Fruit fly (Drosophila melanogaster): ENCODE results near the gene CG10898.

Gene CG10898

dm6 chr3R:11595523-11595922 lies 37.9 kb downstream of the CG10898 start:
- peak; percentile 55; the same call in 1 of the 2 replicates for TF ChIP-seq Drgx (GFP tag; IDR thresholded peaks at IDR 0.05)
- no peak for TF ChIP-seq corto (GFP tag; optimal IDR thresholded peaks at IDR 0.05)
- no peak for TF ChIP-seq CG1024 (GFP tag; IDR thresholded peaks at IDR 0.05)
- TF ChIP-seq Optix (GFP tag; IDR thresholded peaks at IDR 0.05), result no peak
- TF ChIP-seq dysf (GFP tag; IDR thresholded peaks at IDR 0.05), result peak; percentile 42; the same call in 1 of the 3 replicates
- TF ChIP-seq row (GFP tag; IDR thresholded peaks at IDR 0.05), result peak; percentile 52
- TF ChIP-seq sens (GFP tag), result peak; percentile 32
- 0 out of 2 replicates have a peak, but pooled peaks have one; percentile 23 for TF ChIP-seq HLH3B (GFP tag; IDR thresholded peaks at IDR 0.05)
- TF ChIP-seq CG8944 (GFP tag; optimal IDR thresholded peaks at IDR 0.05), result no peak
- peak; percentile 8; the same call in 1 of the 2 replicates for TF ChIP-seq lmd (GFP tag; IDR thresholded peaks at IDR 0.05)
- TF ChIP-seq bsh (GFP tag; optimal IDR thresholded peaks at IDR 0.05), result peak in 1 of 2 experiments; percentile 23
- peak; percentile 21 for TF ChIP-seq Antp (GFP tag; optimal IDR thresholded peaks at IDR 0.05)
- peak; percentile 57 for TF ChIP-seq Med (GFP tag)
- TF ChIP-seq lilli (GFP tag; optimal IDR thresholded peaks at IDR 0.05), result no peak
- TF ChIP-seq CG11398 (GFP tag; optimal IDR thresholded peaks at IDR 0.05), result no peak
- TF ChIP-seq pnt (GFP tag; optimal IDR thresholded peaks at IDR 0.05), result peak; percentile 5
- TF ChIP-seq phol (tag; optimal IDR thresholded peaks at IDR 0.05), result peak; percentile 14
- 0 out of 2 replicates have a peak, but pooled peaks have one; percentile 8 for TF ChIP-seq Rfx (GFP tag; IDR thresholded peaks at IDR 0.05)
- no peak for TF ChIP-seq ind (GFP tag; optimal IDR thresholded peaks at IDR 0.05)
- TF ChIP-seq kni (GFP tag; optimal IDR thresholded peaks at IDR 0.05), result peak; percentile 11
- no peak for TF ChIP-seq tio (GFP tag; optimal IDR thresholded peaks at IDR 0.05)
- TF ChIP-seq CG6689 (GFP tag; IDR thresholded peaks at IDR 0.05), result 0 out of 2 replicates have a peak, but pooled peaks have one; percentile 30
- peak; percentile 21; the same call in 1 of the 2 replicates for TF ChIP-seq sisA (GFP tag; IDR thresholded peaks at IDR 0.05)
- TF ChIP-seq CG10979 (tag; optimal IDR thresholded peaks at IDR 0.05), result peak; percentile 1
- TF ChIP-seq fu2 (GFP tag; optimal IDR thresholded peaks at IDR 0.05), result no peak
- peak; percentile 62; the same call in 1 of the 3 replicates for TF ChIP-seq ci (GFP tag; IDR thresholded peaks at IDR 0.05)
- TF ChIP-seq cato (GFP tag; optimal IDR thresholded peaks at IDR 0.05; ENCODE audit: borderline replicate concordance), result no peak
- peak; percentile 17 for TF ChIP-seq CG13424 (tag; optimal IDR thresholded peaks at IDR 0.05)
- peak; percentile 20; the same call in 1 of the 2 replicates for TF ChIP-seq CG17328 (GFP tag; IDR thresholded peaks at IDR 0.05)
- peak; percentile 30 for TF ChIP-seq CG1603 (tag; optimal IDR thresholded peaks at IDR 0.05)
- TF ChIP-seq CG30431 (GFP tag; optimal IDR thresholded peaks at IDR 0.05), result peak; percentile 5

dm6 chr3R:11603136-11603535 lies 45.6 kb downstream of the CG10898 start:
- TF ChIP-seq CG3995 (GFP tag; optimal IDR thresholded peaks at IDR 0.05) (no peak), vvl (GFP tag; IDR thresholded peaks at IDR 0.05) (peak; percentile 54), ci (GFP tag; IDR thresholded peaks at IDR 0.05) (0 out of 3 replicates have a peak, but pooled peaks have one; percentile 29), CG10366 (GFP tag; IDR thresholded peaks at IDR 0.05) (no peak), Med (GFP tag) (peak; percentile 34), croc (GFP tag; conservative IDR thresholded peaks at IDR 0.05) (no peak), CG7372 (GFP tag; IDR thresholded peaks at IDR 0.05) (peak; percentile 42; the same call in 1 of the 2 replicates), CG2129 (GFP tag; IDR thresholded peaks at IDR 0.05; ENCODE audit: partially characterized antibody) (no peak)

DNA sequence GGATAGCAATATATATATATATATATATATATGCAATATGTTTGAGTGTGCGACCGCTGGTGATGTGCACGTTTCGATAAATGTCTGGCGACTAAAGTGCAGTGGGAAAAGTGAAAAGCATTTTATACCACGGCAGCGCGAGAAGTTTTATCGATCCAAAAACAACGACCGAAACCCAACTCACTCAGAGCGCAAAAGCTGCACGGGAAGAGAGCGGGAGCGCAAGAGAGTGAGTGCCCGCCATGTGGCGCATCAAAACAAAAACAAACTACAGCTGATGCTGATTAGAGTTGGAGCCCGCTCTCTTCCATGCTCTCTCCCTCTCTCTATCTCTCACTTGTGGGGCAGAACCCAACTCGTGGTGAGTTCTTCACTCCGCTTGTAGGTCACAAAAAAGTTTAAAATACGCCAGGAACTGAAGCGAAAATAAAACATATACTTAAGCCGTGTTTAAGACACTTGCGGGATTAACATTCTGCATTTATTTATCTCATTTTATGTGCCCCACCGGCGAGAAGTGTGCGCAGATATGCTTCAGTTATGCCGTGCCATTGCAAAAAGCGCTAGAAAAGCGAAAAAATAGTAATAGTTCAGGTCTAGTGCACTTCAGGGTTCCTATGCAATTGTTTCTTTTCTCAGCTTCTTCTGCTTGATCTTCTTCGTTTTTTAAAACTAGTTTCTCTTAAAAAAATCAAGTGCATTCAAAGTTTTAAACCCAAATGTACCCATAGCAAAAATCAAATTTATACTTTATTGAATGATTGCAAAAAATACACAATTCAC lies 47.3 kb downstream of the CG10898 start:
- peak; percentile 84 for TF ChIP-seq CG34224 (GFP tag; IDR thresholded peaks at IDR 0.05; ENCODE audit: partially characterized antibody)
- TF ChIP-seq CG6813 (GFP tag; optimal IDR thresholded peaks at IDR 0.05), result peak; percentile 38
- no peak for TF ChIP-seq Abd-B (GFP tag; optimal IDR thresholded peaks at IDR 0.05)
- peak; percentile 60; the same call in 1 of the 2 replicates for TF ChIP-seq vvl (GFP tag; IDR thresholded peaks at IDR 0.05)
- peak; percentile 34 for TF ChIP-seq oc (tag; optimal IDR thresholded peaks at IDR 0.05)
- TF ChIP-seq psq (GFP tag; optimal IDR thresholded peaks at IDR 0.05), result no peak
- TF ChIP-seq wek (GFP tag; optimal IDR thresholded peaks at IDR 0.05), result peak; percentile 31
- no peak for TF ChIP-seq Sry-δ (GFP tag; optimal IDR thresholded peaks at IDR 0.05)
- peak; percentile 60 for TF ChIP-seq Med (GFP tag)
- TF ChIP-seq ewg (GFP tag; optimal IDR thresholded peaks at IDR 0.05), result peak; percentile 32
- TF ChIP-seq CG8944 (GFP tag; optimal IDR thresholded peaks at IDR 0.05), result no peak
- peak; percentile 17; the same call in 1 of the 2 replicates for TF ChIP-seq E2f2 (GFP tag; IDR thresholded peaks at IDR 0.05)
- TF ChIP-seq crol (GFP tag; IDR thresholded peaks at IDR 0.05), result peak; percentile 43; the same call in 1 of the 2 replicates
- TF ChIP-seq pfk (GFP tag; optimal IDR thresholded peaks at IDR 0.05), result no peak

Measured in whole organism, embryonic.